Worm (Caenorhabditis elegans): Measurements from ENCODE around the gene Y47D3A.14.

DNA sequence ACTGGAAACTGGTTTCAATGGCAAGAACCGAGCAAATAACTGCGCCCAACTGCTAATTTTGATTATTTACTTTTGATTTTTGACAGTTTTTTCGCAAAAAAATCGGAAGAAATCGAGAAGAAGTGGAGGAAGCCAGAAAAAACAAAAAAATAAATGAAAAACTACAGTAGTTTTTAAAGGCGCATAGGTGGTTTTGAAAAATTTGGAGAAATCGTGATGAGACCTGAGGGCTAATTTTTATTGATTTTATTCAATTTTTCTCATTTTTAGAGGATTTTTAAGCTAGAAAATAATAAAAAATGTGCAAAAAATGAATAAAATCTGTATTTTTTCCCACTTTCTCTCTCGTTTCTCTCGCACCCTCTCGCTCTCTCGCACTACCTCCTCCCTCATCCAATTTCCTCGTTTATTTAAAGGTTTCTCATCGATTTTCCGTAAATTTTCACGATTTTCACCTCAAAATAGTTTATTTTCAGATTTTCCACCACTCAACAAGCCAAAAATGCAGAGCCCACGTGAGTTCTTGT, 38.0 kb upstream of the Y47D3A.14 start, which contains the start of gene Y47D3A.20:
- TF ChIP-seq hmg-20 (GFP tag; IDR thresholded peaks at IDR 0.05) (no peak), snpc-4 (GFP tag; optimal IDR thresholded peaks at IDR 0.05) (no peak), snpc-4 (tag; optimal IDR thresholded peaks at IDR 0.05) (no peak), lir-1 (GFP tag; conservative IDR thresholded peaks at IDR 0.05) (no peak), rpc-1 (optimal IDR thresholded peaks at IDR 0.05) (no peak), rpc-1 (tag; optimal IDR thresholded peaks at IDR 0.05) (no peak)

Data from whole organism, young adult.